Fruit fly (Drosophila melanogaster) Kc167 (cell line): ENCODE measurements around the gene Alp1.

Experiments used
- Myc ChIP-seq: fragments of >200 bp; optimal IDR thresholded peaks from 2 replicates; lab custom pipeline; 2017; ENCODE audit warnings: missing external identifiers
- Sin3A ChIP-seq: fragments of >200 bp; optimal IDR thresholded peaks from 2 replicates; lab custom pipeline; 2018; ENCODE audit warnings: missing external identifiers
- h ChIP-seq: fragments of >200 bp; optimal IDR thresholded peaks from 3 replicates; lab custom pipeline; 2018; ENCODE audit warnings: missing external identifiers
- insv ChIP-seq: fragments of >200 bp; optimal IDR thresholded peaks from 3 replicates; lab custom pipeline; 2018; ENCODE audit warnings: missing external identifiers
- psq ChIP-seq: fragments of >200 bp; optimal IDR thresholded peaks from 2 replicates; lab custom pipeline; 2017; ENCODE audit warnings: missing external identifiers
- ttk ChIP-seq: sonication (Bioruptor generic); optimal IDR thresholded peaks from 2 replicates; lab custom pipeline; 2017; ENCODE audit warnings: missing external identifiers

Alp1 gene

dm6 chr3L:21417884-21418536, 26.6 kb downstream of the Alp1 start:
- no peak for TF ChIP-seq ttk (lab: Kevin White, UChicago)

dm6 chr3L:21416921-21417447, 27.6 kb downstream of the Alp1 start:
- TF ChIP-seq psq (lab: Kevin White, UChicago) (no peak), Sin3A (lab: Kevin White, UChicago) (no peak), h (lab: Kevin White, UChicago) (no peak), Myc (lab: Kevin White, UChicago) (no peak), ttk (lab: Kevin White, UChicago) (no peak), insv (lab: Kevin White, UChicago) (no peak)

- TF ChIP-seq psq (lab: Kevin White, UChicago), result no peak
- no peak for TF ChIP-seq Myc (lab: Kevin White, UChicago)
- TF ChIP-seq h (lab: Kevin White, UChicago), result no peak
- TF ChIP-seq ttk (lab: Kevin White, UChicago), result no peak
- TF ChIP-seq insv (lab: Kevin White, UChicago), result no peak
- TF ChIP-seq Sin3A (lab: Kevin White, UChicago), result no peak
These were observed 30.3 kb downstream of the Alp1 start for dm6 chr3L:21414331-21414730.

dm6 chr3L:21412140-21412539, 32.5 kb downstream of the Alp1 start:
- TF ChIP-seq psq (lab: Kevin White, UChicago), result no peak
- TF ChIP-seq h (lab: Kevin White, UChicago), result no peak
- TF ChIP-seq Sin3A (lab: Kevin White, UChicago), result no peak
- TF ChIP-seq ttk (lab: Kevin White, UChicago), result no peak
- TF ChIP-seq insv (lab: Kevin White, UChicago), result no peak
- no peak for TF ChIP-seq Myc (lab: Kevin White, UChicago)

- no peak for TF ChIP-seq h (lab: Kevin White, UChicago)
- no peak for TF ChIP-seq insv (lab: Kevin White, UChicago)
- no peak for TF ChIP-seq psq (lab: Kevin White, UChicago)
- TF ChIP-seq Sin3A (lab: Kevin White, UChicago), result no peak
- TF ChIP-seq ttk (lab: Kevin White, UChicago), result no peak
- TF ChIP-seq Myc (lab: Kevin White, UChicago), result no peak
These were observed 38.0 kb downstream of the Alp1 start, which contains the start of gene sa for dm6 chr3L:21406638-21407037. Gene sa (minus strand): TSS chr3L:21406738.

dm6 chr3L:21402552-21402951, 42.1 kb downstream of the Alp1 start:
- TF ChIP-seq ttk (lab: Kevin White, UChicago), result no peak
- no peak for TF ChIP-seq h (lab: Kevin White, UChicago)
- no peak for TF ChIP-seq psq (lab: Kevin White, UChicago)

- TF ChIP-seq h (lab: Kevin White, UChicago) (no peak), insv (lab: Kevin White, UChicago) (no peak), ttk (lab: Kevin White, UChicago) (no peak), psq (lab: Kevin White, UChicago) (no peak)
These were observed 44.4 kb downstream of the Alp1 start for dm6 chr3L:21400206-21400605.

- no peak for TF ChIP-seq h (lab: Kevin White, UChicago)
- no peak for TF ChIP-seq psq (lab: Kevin White, UChicago)
- TF ChIP-seq Myc (lab: Kevin White, UChicago), result no peak
- TF ChIP-seq ttk (lab: Kevin White, UChicago), result no peak
- no peak for TF ChIP-seq insv (lab: Kevin White, UChicago)
- no peak for TF ChIP-seq Sin3A (lab: Kevin White, UChicago)
These were observed 46.5 kb downstream of the Alp1 start for dm6 chr3L:21398156-21398555.
